Fruit fly (Drosophila melanogaster): ENCODE measurements around the gene Mer.

Gene Mer

dm6 chrX:19717041-19717440 lies 23.7 kb upstream of the Mer start:
- no peak for TF ChIP-seq CG12605 (GFP tag; IDR thresholded peaks at IDR 0.05)
- TF ChIP-seq CG8301 (tag; optimal IDR thresholded peaks at IDR 0.05) = no peak
- TF ChIP-seq CG8159 (tag; optimal IDR thresholded peaks at IDR 0.05) = no peak
- no peak for TF ChIP-seq CG17806 (tag; optimal IDR thresholded peaks at IDR 0.05)

dm6 chrX:19716325-19716917 lies 23.1 kb upstream of the Mer start:
- TF ChIP-seq D1 (tag; optimal IDR thresholded peaks at IDR 0.05) (no peak), rn (GFP tag; IDR thresholded peaks at IDR 0.05) (no peak), Pif1B (GFP tag; optimal IDR thresholded peaks at IDR 0.05) (no peak), Pif1A (GFP tag; optimal IDR thresholded peaks at IDR 0.05) (no peak), CG14655 (GFP tag; optimal IDR thresholded peaks at IDR 0.05) (no peak), CG12605 (GFP tag; IDR thresholded peaks at IDR 0.05) (no peak), EcR (GFP tag; optimal IDR thresholded peaks at IDR 0.05) (no peak), CG4496 (GFP tag; IDR thresholded peaks at IDR 0.05) (no peak), CG17806 (tag; optimal IDR thresholded peaks at IDR 0.05) (no peak), CG34367 (tag; optimal IDR thresholded peaks at IDR 0.05) (no peak), CG8159 (tag; optimal IDR thresholded peaks at IDR 0.05) (no peak), CG32121 (GFP tag; IDR thresholded peaks at IDR 0.05) (no peak), Ets98B (GFP tag; IDR thresholded peaks at IDR 0.05) (no peak), fd96Ca (GFP tag; IDR thresholded peaks at IDR 0.05) (no peak), CG9948 (tag; optimal IDR thresholded peaks at IDR 0.05) (no peak), CG13204 (GFP tag; optimal IDR thresholded peaks at IDR 0.05) (no peak), CG10348 (GFP tag; IDR thresholded peaks at IDR 0.05) (no peak)

dm6 chrX:19714816-19715215 lies 21.5 kb upstream of the Mer start:
- no peak for TF ChIP-seq CG14655 (GFP tag; optimal IDR thresholded peaks at IDR 0.05)
- TF ChIP-seq fd96Ca (GFP tag; IDR thresholded peaks at IDR 0.05) = no peak
- TF ChIP-seq CG15710 (tag; optimal IDR thresholded peaks at IDR 0.05) = no peak
- TF ChIP-seq Pif1A (GFP tag; optimal IDR thresholded peaks at IDR 0.05) = no peak
- TF ChIP-seq Snoo (tag; optimal IDR thresholded peaks at IDR 0.05) = no peak
- no peak for TF ChIP-seq CG4496 (GFP tag; IDR thresholded peaks at IDR 0.05)
- TF ChIP-seq CG8159 (tag; optimal IDR thresholded peaks at IDR 0.05) = no peak
- no peak for TF ChIP-seq CG32121 (GFP tag; IDR thresholded peaks at IDR 0.05)
- TF ChIP-seq CG9948 (tag; optimal IDR thresholded peaks at IDR 0.05) = no peak
- no peak for TF ChIP-seq CG12605 (GFP tag; IDR thresholded peaks at IDR 0.05)
- no peak for TF ChIP-seq gl (tag; optimal IDR thresholded peaks at IDR 0.05)
- TF ChIP-seq CG8301 (tag; optimal IDR thresholded peaks at IDR 0.05) = no peak

dm6 chrX:19712898-19713627 lies 19.8 kb upstream of the Mer start, which contains the start of gene meso18E:
Gene meso18E (minus strand): TSS chrX:19713045.
- TF ChIP-seq CG13204 (GFP tag; optimal IDR thresholded peaks at IDR 0.05) (peak; percentile 15), CG32121 (GFP tag; IDR thresholded peaks at IDR 0.05) (peak; percentile 47; the same call in 1 of the 2 replicates), Snoo (tag; optimal IDR thresholded peaks at IDR 0.05) (no peak)

- TF ChIP-seq CG12605 (GFP tag; IDR thresholded peaks at IDR 0.05) (no peak), Pif1B (GFP tag; optimal IDR thresholded peaks at IDR 0.05) (no peak), D1 (tag; optimal IDR thresholded peaks at IDR 0.05) (no peak), CG9948 (tag; optimal IDR thresholded peaks at IDR 0.05) (no peak), CG8159 (tag; optimal IDR thresholded peaks at IDR 0.05) (no peak), CG14655 (GFP tag; optimal IDR thresholded peaks at IDR 0.05) (no peak), CG13204 (GFP tag; optimal IDR thresholded peaks at IDR 0.05) (no peak), CG15710 (tag; optimal IDR thresholded peaks at IDR 0.05) (no peak), EcR (GFP tag; optimal IDR thresholded peaks at IDR 0.05) (no peak), CG32121 (GFP tag; IDR thresholded peaks at IDR 0.05) (no peak), CG17806 (tag; optimal IDR thresholded peaks at IDR 0.05) (no peak), fd96Ca (GFP tag; IDR thresholded peaks at IDR 0.05) (no peak)
Measured at dm6 chrX:19711936-19712335, 18.6 kb upstream of the Mer start.

- TF ChIP-seq CG17806 (tag; optimal IDR thresholded peaks at IDR 0.05) (no peak), CG15710 (tag; optimal IDR thresholded peaks at IDR 0.05) (peak; percentile 5)
Measured at dm6 chrX:19704083-19704482, 10.8 kb upstream of the Mer start, which contains the start of the genes CG14230 and CG14232. Gene CG14230 (plus strand): TSS chrX:19704176. Gene CG14232 (minus strand): TSS chrX:19704259.

- TF ChIP-seq Ets98B (GFP tag; IDR thresholded peaks at IDR 0.05) (peak; percentile 34; the same call in 1 of the 2 replicates), CG10348 (GFP tag; IDR thresholded peaks at IDR 0.05) (no peak), CG4496 (GFP tag; IDR thresholded peaks at IDR 0.05) (no peak), CG12605 (GFP tag; IDR thresholded peaks at IDR 0.05) (no peak), EcR (GFP tag; optimal IDR thresholded peaks at IDR 0.05) (no peak), CG17806 (tag; optimal IDR thresholded peaks at IDR 0.05) (no peak)
Measured at dm6 chrX:19701611-19702010, 8.3 kb upstream of the Mer start, which contains the start of gene Tcs4. Gene Tcs4 (minus strand): TSS chrX:19701755.
